Worm (Caenorhabditis elegans) whole organism, L4 larva: ENCODE measurements around the gene R74.7.

Experiments used
- F26F4.8 ChIP-seq: fragments of 200-800 bp; sonication (Bioruptor generic); conservative IDR thresholded peaks from 2 replicates; pipeline ENCODE4 v1.3.6; 2022; ENCODE audit warnings: missing genetic modification characterization, missing compliant biosample characterization
- egl-27 ChIP-seq: sonication (generic microtip); optimal IDR thresholded peaks from 3 replicates; lab custom pipeline; 2017; ENCODE audit warnings: missing biosample characterization, missing genetic modification reagents, missing genetic modification characterization
- gei-8 ChIP-seq: fragments of 200-800 bp; sonication (Bioruptor generic); optimal IDR thresholded peaks from 2 replicates; lab custom pipeline; 2018; ENCODE audit warnings: mild to moderate bottlenecking, missing genetic modification characterization, missing compliant biosample characterization
- jun-1 ChIP-seq: fragments of 150-350 bp; optimal IDR thresholded peaks from 2 replicates; lab custom pipeline; 2014; ENCODE audit warnings: missing biosample characterization, missing genetic modification reagents, missing genetic modification characterization
- lsy-2 ChIP-seq, 2 experiments: fragments of 150-350 bp in 1 of 2; sonication (generic microtip) in 1 of 2; optimal IDR thresholded peaks; 2 replicates each; lab custom pipeline; 2014 to 2017; ENCODE audit warnings: missing biosample characterization in 2 of 2, missing genetic modification characterization in 2 of 2
- nhr-11 ChIP-seq: fragments of 150-350 bp; optimal IDR thresholded peaks from 2 replicates; lab custom pipeline; 2014; ENCODE audit warnings: missing biosample characterization, missing genetic modification characterization
- pha-4 ChIP-seq, 2 experiments: fragments of 150-350 bp in 1 of 2; fragments of 200-800 bp in 1 of 2; sonication (Bioruptor generic) in 1 of 2; IDR thresholded peaks in 1 of 2; optimal IDR thresholded peaks in 1 of 2; 2 replicates each; pipeline versions ENCODE4 v1.3.6 to Lab custom; 2014 to 2022; ENCODE audit warnings: missing genetic modification characterization in 2 of 2, missing genetic modification reagents in 2 of 2, missing biosample characterization in 1 of 2, missing compliant biosample characterization in 1 of 2
- tag-97 ChIP-seq: fragments of 200-800 bp; sonication (Bioruptor generic); IDR thresholded peaks from 2 replicates; pipeline ENCODE4 v1.3.6; 2022; ENCODE audit warnings: missing genetic modification characterization, missing compliant biosample characterization
- zfp-3 ChIP-seq: fragments of 200-800 bp; sonication (Bioruptor generic); conservative IDR thresholded peaks from 2 replicates; pipeline ENCODE4 v1.3.6; 2022; ENCODE audit warnings: missing genetic modification reagents, missing genetic modification characterization, missing compliant biosample characterization

- TF ChIP-seq pha-4 (GFP tag; IDR thresholded peaks at IDR 0.05; lab: Robert Waterston, UW) (no peak), pha-4 (tag; optimal IDR thresholded peaks at IDR 0.05; lab: Kevin White, UChicago) (no peak), gei-8 (GFP tag; lab: Kevin White, UChicago) (no peak), zfp-3 (no peak), lsy-2 (tag; optimal IDR thresholded peaks at IDR 0.05; lab: Kevin White, UChicago) (no peak), F26F4.8 (no peak), nhr-11 (tag; lab: Kevin White, UChicago) (no peak), tag-97 (GFP tag; lab: Robert Waterston, UW) (no peak), jun-1 (no peak), egl-27 (tag; lab: Kevin White, UChicago) (no peak)
Observed at ce11 chrIII:4243461-4243860, 39.2 kb downstream of the R74.7 start, which contains the start of gene mrpl-21.
